Fruit fly (Drosophila melanogaster) whole organism: ENCODE measurements around the gene CG31111.
A peak's percentile ranks its signal among the peaks of the same experiment; 100 is the strongest.

ENCODE experiments used
- EcR ChIP-seq, 2 experiments: fragments of >200 bp; optimal IDR thresholded peaks; 2 replicates each; lab custom pipeline; 2017; ENCODE audit warnings: missing biosample characterization in 2 of 2, missing genetic modification characterization in 2 of 2, missing genetic modification reagents in 2 of 2
- pan ChIP-seq: fragments of >200 bp; optimal IDR thresholded peaks from 2 replicates; lab custom pipeline; 2017
- psq ChIP-seq: fragments of >200 bp; optimal IDR thresholded peaks from 2 replicates; lab custom pipeline; 2017
- usp ChIP-seq: fragments of >200 bp; optimal IDR thresholded peaks from 2 replicates; lab custom pipeline; 2017; ENCODE audit warnings: missing biosample characterization, missing genetic modification characterization, mixed read lengths

DNA sequence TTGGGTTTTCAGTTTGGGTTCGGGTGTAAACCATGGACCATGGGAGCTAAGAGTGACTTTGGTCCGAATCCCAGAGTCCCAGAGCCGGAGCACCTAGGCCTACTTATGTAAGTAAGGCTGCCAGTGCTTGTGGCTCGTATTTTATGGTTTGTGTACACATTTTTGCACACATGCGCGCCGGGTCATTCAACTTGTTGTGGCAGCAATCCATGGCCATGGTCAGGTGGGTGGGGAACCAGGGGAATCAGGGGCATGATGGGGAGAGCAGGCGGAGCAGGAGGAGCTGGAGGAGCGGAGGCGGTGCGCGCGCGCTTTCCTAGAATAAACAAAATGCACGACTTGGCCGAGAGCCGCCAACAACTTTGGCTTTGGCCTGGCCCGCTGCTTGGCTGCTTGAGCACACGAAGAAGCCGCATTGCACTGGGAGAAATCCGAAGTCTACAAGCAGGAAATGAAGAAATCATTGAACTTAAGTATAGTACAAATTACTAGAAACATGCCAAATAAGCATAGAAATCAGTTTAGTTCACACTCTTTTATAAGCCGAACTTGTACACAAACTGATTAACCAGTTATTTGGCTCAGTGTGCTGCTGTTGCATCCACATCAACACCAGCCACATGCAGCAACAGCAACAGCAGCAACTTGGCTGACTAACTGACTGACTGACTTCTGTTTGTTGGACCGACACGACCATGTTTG, 46.1 kb downstream of the CG31111 start:
- no peak for TF ChIP-seq pan (lab: Kevin White, UChicago)
- TF ChIP-seq EcR (GFP tag; optimal IDR thresholded peaks at IDR 0.05; lab: Kevin White, UChicago) = peak in 1 of 2 experiments; percentile 90
- TF ChIP-seq usp (GFP tag; lab: Kevin White, UChicago) = no peak
- TF ChIP-seq psq (lab: Kevin White, UChicago) = no peak
